Fruit fly (Drosophila melanogaster): ENCODE data around the gene CG6707.

DNA sequence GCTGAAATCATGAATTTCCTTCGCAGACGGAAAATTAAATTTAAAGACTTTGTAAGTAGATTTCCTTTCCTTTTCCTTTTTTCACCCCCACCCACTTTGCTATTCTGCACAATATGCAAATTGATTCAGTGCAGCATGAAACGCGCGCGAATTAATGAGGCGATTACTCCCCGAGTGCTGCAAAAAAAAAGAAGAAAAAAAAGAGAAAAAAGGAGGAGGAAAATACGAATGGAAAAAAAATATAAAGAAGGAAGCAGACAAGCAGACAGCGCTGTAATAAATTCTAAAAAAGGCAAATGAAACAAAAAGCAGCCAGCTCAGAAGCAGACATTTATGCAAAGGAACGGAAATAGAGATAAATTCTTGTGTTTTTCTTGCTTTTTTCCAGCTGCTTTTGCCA, 49.6 kb downstream of the CG6707 start:
- TF ChIP-seq CG10631 (GFP tag; optimal IDR thresholded peaks at IDR 0.05) (peak; percentile 7), Sox15 (GFP tag; optimal IDR thresholded peaks at IDR 0.05) (no peak), Gug (GFP tag; IDR thresholded peaks at IDR 0.05) (no peak), CG7368 (GFP tag; optimal IDR thresholded peaks at IDR 0.05) (peak; percentile 38), CG34406 (GFP tag; optimal IDR thresholded peaks at IDR 0.05) (no peak), dsx (GFP tag; optimal IDR thresholded peaks at IDR 0.05; ENCODE audit: poor library complexity, severe bottlenecking) (peak; percentile 66), CG4318 (GFP tag; optimal IDR thresholded peaks at IDR 0.05) (no peak), Eip93F (GFP tag; optimal IDR thresholded peaks at IDR 0.05) (no peak), pdm3 (GFP tag; optimal IDR thresholded peaks at IDR 0.05) (peak; percentile 56), CG31627 (GFP tag; optimal IDR thresholded peaks at IDR 0.05) (no peak)
